Worm (Caenorhabditis elegans) whole organism, L4 larva: Measurements from ENCODE around the gene lin-42.

Experiments
- F10B5.3 ChIP-seq: sonication (generic microtip); optimal IDR thresholded peaks from 2 replicates; lab custom pipeline; 2016; ENCODE audit warnings: mild to moderate bottlenecking, missing genetic modification characterization, missing compliant biosample characterization
- F44E2.7 ChIP-seq: fragments of 200-800 bp; sonication (Bioruptor generic); IDR thresholded peaks from 2 replicates; pipeline ENCODE4 v2.1.2; 2022; ENCODE audit warnings: missing genetic modification characterization, missing compliant biosample characterization
- Y105C5A.15 ChIP-seq: fragments of 200-800 bp; sonication (Bioruptor generic); IDR thresholded peaks from 2 replicates; pipeline ENCODE4 v1.3.6; 2022; ENCODE audit warnings: missing genetic modification characterization, missing compliant biosample characterization
- ZK546.5 ChIP-seq, 2 experiments: sonication (generic microtip); optimal IDR thresholded peaks; 2 replicates each; lab custom pipeline; 2017; ENCODE audit warnings: missing biosample characterization in 2 of 2, missing genetic modification characterization in 2 of 2
- ama-1 ChIP-seq: fragments of 150-350 bp; optimal IDR thresholded peaks from 2 replicates; lab custom pipeline; 2014; ENCODE audit warnings: inconsistent platforms, mixed read lengths
- ceh-28 ChIP-seq: fragments of 150-350 bp; optimal IDR thresholded peaks from 2 replicates; lab custom pipeline; 2014; ENCODE audit warnings: missing biosample characterization, missing genetic modification reagents, missing genetic modification characterization
- ceh-44 ChIP-seq: fragments of 200-800 bp; sonication (Bioruptor generic); IDR thresholded peaks from 2 replicates; pipeline ENCODE4 v1.3.6; 2022; ENCODE audit warnings: missing genetic modification reagents, missing genetic modification characterization, missing compliant biosample characterization
- ceh-82 ChIP-seq: sonication (generic microtip); optimal IDR thresholded peaks from 2 replicates; lab custom pipeline; 2017; ENCODE audit warnings: missing biosample characterization, missing genetic modification characterization
- ces-1 ChIP-seq: fragments of 150-350 bp; sonication (generic microtip); optimal IDR thresholded peaks from 4 replicates; lab custom pipeline; 2014; ENCODE audit warnings: missing biosample characterization, missing genetic modification reagents, missing genetic modification characterization
- cey-2 ChIP-seq: sonication (generic microtip); optimal IDR thresholded peaks from 3 replicates; lab custom pipeline; 2017; ENCODE audit warnings: missing genetic modification characterization, mild to moderate bottlenecking, missing compliant biosample characterization, antibody characterized with exemption, borderline replicate concordance; ENCODE audit not compliant: insufficient read depth
- ctbp-1 ChIP-seq: fragments of 200-800 bp; sonication (Bioruptor generic); IDR thresholded peaks from 2 replicates; pipeline ENCODE4 v1.3.6; 2022; ENCODE audit warnings: missing genetic modification reagents, missing genetic modification characterization, missing compliant biosample characterization
- daf-19 ChIP-seq: fragments of 200-800 bp; sonication (Bioruptor generic); conservative IDR thresholded peaks from 2 replicates; pipeline ENCODE4 v1.3.6; 2022; ENCODE audit warnings: missing genetic modification characterization, missing compliant biosample characterization
- dmd-8 ChIP-seq: fragments of 200-800 bp; sonication (Bioruptor generic); IDR thresholded peaks from 2 replicates; pipeline ENCODE4 v1.3.6; 2022; ENCODE audit warnings: missing genetic modification characterization, missing compliant biosample characterization
- dpl-1 ChIP-seq: fragments of 150-350 bp; optimal IDR thresholded peaks from 2 replicates; lab custom pipeline; 2014; ENCODE audit warnings: missing biosample characterization, missing genetic modification reagents, missing genetic modification characterization
- egl-43 ChIP-seq: fragments of 200-800 bp; sonication (Bioruptor generic); IDR thresholded peaks from 2 replicates; pipeline ENCODE4 v1.3.6; 2022; ENCODE audit warnings: missing genetic modification reagents, missing genetic modification characterization, missing compliant biosample characterization
- gei-8 ChIP-seq: fragments of 200-800 bp; sonication (Bioruptor generic); optimal IDR thresholded peaks from 2 replicates; lab custom pipeline; 2018; ENCODE audit warnings: mild to moderate bottlenecking, missing genetic modification characterization, missing compliant biosample characterization
- hif-1 ChIP-seq, 2 experiments: sonication (generic microtip); optimal IDR thresholded peaks; 2 replicates each; lab custom pipeline; 2016 to 2017; ENCODE audit warnings: missing compliant biosample characterization in 2 of 2, missing genetic modification characterization in 2 of 2, missing genetic modification reagents in 2 of 2, missing genotype in 2 of 2, mild to moderate bottlenecking in 1 of 2
- hlh-11 ChIP-seq: fragments of 200-800 bp; sonication (Bioruptor generic); optimal IDR thresholded peaks from 2 replicates; lab custom pipeline; 2018; ENCODE audit warnings: mild to moderate bottlenecking, missing genetic modification characterization, missing compliant biosample characterization
- hlh-30 ChIP-seq: sonication (generic microtip); optimal IDR thresholded peaks from 2 replicates; lab custom pipeline; 2017; ENCODE audit warnings: antibody characterized with exemption, mild to moderate bottlenecking, missing genetic modification characterization, missing compliant biosample characterization; ENCODE audit not compliant: insufficient read depth
- hmg-1.1 ChIP-seq: fragments of 200-800 bp; sonication (Bioruptor generic); IDR thresholded peaks from 2 replicates; pipeline ENCODE4 v1.3.6; 2022; ENCODE audit warnings: missing genetic modification reagents, missing genetic modification characterization, missing compliant biosample characterization
- lim-7 ChIP-seq: fragments of 200-800 bp; sonication (Bioruptor generic); IDR thresholded peaks from 2 replicates; pipeline ENCODE4 v1.3.6; 2022; ENCODE audit warnings: missing genetic modification characterization, missing compliant biosample characterization
- lsy-2 ChIP-seq, 2 experiments: fragments of 150-350 bp in 1 of 2; sonication (generic microtip) in 1 of 2; optimal IDR thresholded peaks; 2 replicates each; lab custom pipeline; 2014 to 2017; ENCODE audit warnings: missing biosample characterization in 2 of 2, missing genetic modification characterization in 2 of 2
- madf-9 ChIP-seq: fragments of 200-800 bp; sonication (Bioruptor generic); conservative IDR thresholded peaks from 2 replicates; pipeline ENCODE4 v1.3.6; 2022; ENCODE audit warnings: missing genetic modification reagents, missing genetic modification characterization, missing compliant biosample characterization
- mdl-1 ChIP-seq, 2 experiments: fragments of 150-350 bp in 1 of 2; sonication (generic microtip) in 1 of 2; optimal IDR thresholded peaks; 2 replicates each; lab custom pipeline; 2014 to 2017; ENCODE audit warnings: missing biosample characterization in 2 of 2, missing genetic modification characterization in 2 of 2
- mep-1 ChIP-seq: fragments of 150-350 bp; sonication (generic microtip); optimal IDR thresholded peaks from 3 replicates; lab custom pipeline; 2014; ENCODE audit warnings: missing biosample characterization, missing genetic modification characterization
- mxl-3 ChIP-seq: fragments of 200-800 bp; sonication (Bioruptor generic); optimal IDR thresholded peaks from 2 replicates; lab custom pipeline; 2018; ENCODE audit warnings: mild to moderate bottlenecking, missing genetic modification characterization, missing compliant biosample characterization
- nhr-102 ChIP-seq: sonication (generic microtip); optimal IDR thresholded peaks from 2 replicates; lab custom pipeline; 2016; ENCODE audit warnings: mild to moderate bottlenecking, missing genetic modification characterization, moderate library complexity, missing compliant biosample characterization
- nhr-111 ChIP-seq: fragments of 200-800 bp; sonication (Bioruptor generic); optimal IDR thresholded peaks from 2 replicates; lab custom pipeline; 2018; ENCODE audit warnings: mild to moderate bottlenecking, missing genetic modification characterization, missing compliant biosample characterization
- nhr-25 ChIP-seq: sonication (generic microtip); optimal IDR thresholded peaks from 2 replicates; lab custom pipeline; 2017; ENCODE audit warnings: missing genetic modification characterization, mild to moderate bottlenecking, missing compliant biosample characterization, antibody characterized with exemption, moderate library complexity, borderline replicate concordance; ENCODE audit not compliant: insufficient read depth
- nhr-48 ChIP-seq: sonication (generic microtip); optimal IDR thresholded peaks from 2 replicates; lab custom pipeline; 2016; ENCODE audit warnings: mild to moderate bottlenecking, missing genetic modification characterization, missing compliant biosample characterization
- nhr-6 ChIP-seq: fragments of 150-350 bp; optimal IDR thresholded peaks from 2 replicates; lab custom pipeline; 2014; ENCODE audit warnings: missing biosample characterization, missing genetic modification characterization
- nhr-76 ChIP-seq: fragments of 150-350 bp; optimal IDR thresholded peaks from 2 replicates; lab custom pipeline; 2014; ENCODE audit warnings: missing biosample characterization, missing genetic modification characterization
- pqm-1 ChIP-seq: sonication (generic microtip); optimal IDR thresholded peaks from 2 replicates; lab custom pipeline; 2017; ENCODE audit warnings: missing biosample characterization, missing genetic modification characterization
- saeg-2 ChIP-seq: fragments of 200-800 bp; sonication (Bioruptor generic); IDR thresholded peaks from 2 replicates; pipeline ENCODE4 v1.3.6; 2022; ENCODE audit warnings: missing genetic modification reagents, missing genetic modification characterization, missing compliant biosample characterization
- set-16 ChIP-seq: fragments of 200-800 bp; sonication (Bioruptor generic); IDR thresholded peaks from 2 replicates; pipeline ENCODE4 v1.3.6; 2022; ENCODE audit warnings: missing genetic modification reagents, missing genetic modification characterization, missing compliant biosample characterization
- snpc-4 ChIP-seq: fragments of 150-350 bp; optimal IDR thresholded peaks from 2 replicates; lab custom pipeline; 2014; ENCODE audit warnings: missing biosample characterization, missing genetic modification characterization
- spr-1 ChIP-seq: sonication (generic microtip); optimal IDR thresholded peaks from 2 replicates; lab custom pipeline; 2016; ENCODE audit warnings: mild to moderate bottlenecking, missing genetic modification characterization, missing compliant biosample characterization
- unc-39 ChIP-seq: sonication (generic microtip); optimal IDR thresholded peaks from 2 replicates; lab custom pipeline; 2017; ENCODE audit warnings: missing biosample characterization, missing genetic modification characterization
- zfp-2 ChIP-seq: sonication (generic microtip); optimal IDR thresholded peaks from 2 replicates; lab custom pipeline; 2016; ENCODE audit warnings: mild to moderate bottlenecking, missing genetic modification characterization, missing compliant biosample characterization
- zfp-3 ChIP-seq: fragments of 200-800 bp; sonication (Bioruptor generic); conservative IDR thresholded peaks from 2 replicates; pipeline ENCODE4 v1.3.6; 2022; ENCODE audit warnings: missing genetic modification reagents, missing genetic modification characterization, missing compliant biosample characterization
- ztf-11 ChIP-seq: fragments of 150-350 bp; optimal IDR thresholded peaks from 2 replicates; lab custom pipeline; 2014; ENCODE audit warnings: missing biosample characterization, missing genetic modification characterization
- ztf-7 ChIP-seq: fragments of 150-350 bp; optimal IDR thresholded peaks from 2 replicates; lab custom pipeline; 2014; ENCODE audit warnings: missing biosample characterization, missing genetic modification characterization

lin-42 gene

ce11 chrII:1246855-1247259 lies 5.3 kb downstream of the lin-42 start (continued):
- no peak for TF ChIP-seq nhr-111 (GFP tag; lab: Kevin White, UChicago)
- no peak for TF ChIP-seq zfp-3 (GFP tag; lab: Robert Waterston, UW)
- TF ChIP-seq gei-8 (GFP tag; lab: Kevin White, UChicago): peak; percentile 53
- TF ChIP-seq ama-1 (lab: Kevin White, UChicago): no peak
- TF ChIP-seq unc-39 (tag; lab: Kevin White, UChicago): no peak
- TF ChIP-seq nhr-25 (tag; lab: Kevin White, UChicago): peak; percentile 76
- no peak for TF ChIP-seq zfp-2 (tag; lab: Kevin White, UChicago)
- TF ChIP-seq ZK546.5 (tag; optimal IDR thresholded peaks at IDR 0.05; lab: Kevin White, UChicago): no peak
- TF ChIP-seq dmd-8: 0 out of 2 replicates have a peak, but pooled peaks have one; percentile 30
- TF ChIP-seq spr-1 (tag; lab: Kevin White, UChicago): peak; percentile 85
- TF ChIP-seq lim-7 (GFP tag; lab: Robert Waterston, UW): no peak
- TF ChIP-seq Y105C5A.15 (GFP tag; lab: Robert Waterston, UW): no peak
- peak; percentile 93 for TF ChIP-seq hmg-1.1 (GFP tag; lab: Robert Waterston, UW)
- TF ChIP-seq madf-9: peak; percentile 100
- peak in 1 of 2 experiments; percentile 84 for TF ChIP-seq hif-1 (tag; optimal IDR thresholded peaks at IDR 0.05; lab: Kevin White, UChicago)
- peak; percentile 83 for TF ChIP-seq ctbp-1 (GFP tag; lab: Robert Waterston, UW)
- TF ChIP-seq ztf-7 (tag; lab: Kevin White, UChicago): no peak
- TF ChIP-seq lsy-2 (tag; optimal IDR thresholded peaks at IDR 0.05; lab: Kevin White, UChicago): peak; percentile 69 to 75
- TF ChIP-seq, all 104 proteins: peak for 55

- TF ChIP-seq nhr-25 (tag; lab: Kevin White, UChicago): no peak
- no peak for TF ChIP-seq ceh-28 (tag; lab: Kevin White, UChicago)
- TF ChIP-seq F10B5.3: no peak
- no peak for TF ChIP-seq nhr-6
- no peak for TF ChIP-seq ztf-11
- TF ChIP-seq pqm-1 (tag; lab: Kevin White, UChicago): no peak
- TF ChIP-seq nhr-76 (tag; lab: Kevin White, UChicago): no peak
- no peak for TF ChIP-seq cey-2 (tag; lab: Kevin White, UChicago)
- TF ChIP-seq ces-1: no peak
- TF ChIP-seq nhr-48 (tag; lab: Kevin White, UChicago): no peak
- no peak for TF ChIP-seq lsy-2 (tag; optimal IDR thresholded peaks at IDR 0.05; lab: Kevin White, UChicago)
Observed at ce11 chrII:1245783-1246182, 6.4 kb downstream of the lin-42 start.

ce11 chrII:1244420-1244959 lies 7.7 kb downstream of the lin-42 start:
- TF ChIP-seq mep-1 (tag; lab: Kevin White, UChicago): no peak
- peak; percentile 91 for TF ChIP-seq mxl-3
- no peak for TF ChIP-seq daf-19 (GFP tag; lab: Robert Waterston, UW)
- 0 out of 2 replicates have a peak, but pooled peaks have one; percentile 32 for TF ChIP-seq egl-43 (GFP tag; lab: Robert Waterston, UW)
- TF ChIP-seq saeg-2 (GFP tag; lab: Robert Waterston, UW): 0 out of 2 replicates have a peak, but pooled peaks have one; percentile 30
- TF ChIP-seq snpc-4 (tag; lab: Kevin White, UChicago): no peak
- peak; percentile 11 for TF ChIP-seq hlh-30 (tag; lab: Kevin White, UChicago)
- no peak for TF ChIP-seq pqm-1 (tag; lab: Kevin White, UChicago)
- TF ChIP-seq nhr-102 (tag; lab: Kevin White, UChicago): peak; percentile 12
- TF ChIP-seq gei-8 (GFP tag; lab: Kevin White, UChicago): no peak
- peak in 1 of 2 experiments; percentile 18 for TF ChIP-seq mdl-1 (tag; optimal IDR thresholded peaks at IDR 0.05; lab: Kevin White, UChicago)
- TF ChIP-seq ceh-82 (tag; lab: Kevin White, UChicago): no peak
- no peak for TF ChIP-seq dpl-1 (GFP tag; lab: Kevin White, UChicago)
- peak; percentile 20; the same call in 1 of the 2 replicates for TF ChIP-seq set-16
- TF ChIP-seq F44E2.7 (GFP tag; lab: Robert Waterston, UW): no peak
- peak; percentile 50 for TF ChIP-seq hlh-11
- no peak for TF ChIP-seq ceh-44 (GFP tag; lab: Robert Waterston, UW)
- no peak for TF ChIP-seq ces-1
- TF ChIP-seq, all 104 proteins: peak for 8
